Worm (Caenorhabditis elegans) whole organism, L1 larva: ENCODE measurements around the gene ifd-2.

ENCODE experiments used
- C34B4.2 ChIP-seq: sonication (generic microtip); optimal IDR thresholded peaks from 2 replicates; lab custom pipeline; 2017; ENCODE audit warnings: mild to moderate bottlenecking, missing genetic modification characterization, missing compliant biosample characterization
- F16B12.6 ChIP-seq: fragments of 150-350 bp; optimal IDR thresholded peaks from 2 replicates; lab custom pipeline; 2014; ENCODE audit warnings: missing biosample characterization, missing genetic modification characterization
- Y116A8C.19 ChIP-seq: sonication (generic microtip); optimal IDR thresholded peaks from 2 replicates; lab custom pipeline; 2016; ENCODE audit warnings: missing compliant biosample characterization, missing genetic modification characterization, borderline replicate concordance
- aha-1 ChIP-seq: fragments of 150-350 bp; optimal IDR thresholded peaks from 2 replicates; lab custom pipeline; 2014; ENCODE audit warnings: missing biosample characterization, missing genetic modification characterization
- aly-2 ChIP-seq: fragments of 150-350 bp; optimal IDR thresholded peaks from 2 replicates; lab custom pipeline; 2014; ENCODE audit warnings: missing biosample characterization, missing genetic modification characterization
- ama-1 ChIP-seq: fragments of 150-350 bp; optimal IDR thresholded peaks from 2 replicates; lab custom pipeline; 2014
- ceh-88 ChIP-seq: fragments of 200-800 bp; sonication (Bioruptor generic); IDR thresholded peaks from 2 replicates; pipeline ENCODE4 v1.3.6; 2022; ENCODE audit warnings: missing genetic modification characterization, missing compliant biosample characterization
- ces-1 ChIP-seq: fragments of 150-350 bp; optimal IDR thresholded peaks from 2 replicates; lab custom pipeline; 2014; ENCODE audit warnings: missing biosample characterization, missing genetic modification reagents, missing genetic modification characterization
- dpl-1 ChIP-seq, 3 experiments: fragments of 150-350 bp in 2 of 3; sonication (generic microtip) in 1 of 3; optimal IDR thresholded peaks; 2 replicates each; lab custom pipeline; 2014 to 2017; ENCODE audit warnings: missing biosample characterization in 3 of 3, missing genetic modification characterization in 3 of 3, missing genetic modification reagents in 3 of 3
- dsc-1 ChIP-seq: sonication (generic microtip); optimal IDR thresholded peaks from 2 replicates; lab custom pipeline; 2016; ENCODE audit warnings: mild to moderate bottlenecking, missing genetic modification characterization, missing compliant biosample characterization
- efl-3 ChIP-seq: fragments of 200-800 bp; sonication (Bioruptor generic); optimal IDR thresholded peaks from 2 replicates; lab custom pipeline; 2018; ENCODE audit warnings: mild to moderate bottlenecking, missing genetic modification characterization, missing compliant biosample characterization
- egl-13 ChIP-seq: sonication (generic microtip); optimal IDR thresholded peaks from 2 replicates; lab custom pipeline; 2016; ENCODE audit warnings: missing genotype, missing genetic modification reagents, missing genetic modification characterization, missing compliant biosample characterization
- fkh-10 ChIP-seq: sonication (generic microtip); optimal IDR thresholded peaks from 2 replicates; lab custom pipeline; 2017; ENCODE audit warnings: missing biosample characterization, missing genetic modification reagents, missing genetic modification characterization
- fkh-8 ChIP-seq: sonication (generic microtip); optimal IDR thresholded peaks from 2 replicates; lab custom pipeline; 2016; ENCODE audit warnings: mild to moderate bottlenecking, missing genetic modification characterization, missing compliant biosample characterization
- fos-1 ChIP-seq: fragments of 150-350 bp; optimal IDR thresholded peaks from 2 replicates; lab custom pipeline; 2014; ENCODE audit warnings: missing biosample characterization, missing genetic modification characterization
- hlh-17 ChIP-seq: fragments of 200-800 bp; sonication (Bioruptor generic); optimal IDR thresholded peaks from 2 replicates; lab custom pipeline; 2018; ENCODE audit warnings: missing genetic modification characterization, mild to moderate bottlenecking, missing compliant biosample characterization, moderate library complexity, borderline replicate concordance
- isw-1 ChIP-seq: fragments of 200-800 bp; sonication (Bioruptor generic); IDR thresholded peaks from 2 replicates; pipeline ENCODE4 v1.3.6; 2022; ENCODE audit warnings: missing genetic modification characterization, missing compliant biosample characterization
- lin-13 ChIP-seq: fragments of 150-350 bp; optimal IDR thresholded peaks from 2 replicates; lab custom pipeline; 2014; ENCODE audit warnings: missing biosample characterization, missing genetic modification reagents, missing genetic modification characterization
- lin-14 ChIP-seq: fragments of 200-800 bp; sonication (Bioruptor generic); optimal IDR thresholded peaks from 2 replicates; lab custom pipeline; 2018; ENCODE audit warnings: mild to moderate bottlenecking, missing genetic modification characterization, moderate library complexity, missing compliant biosample characterization
- lin-15B ChIP-seq: fragments of 150-350 bp; sonication (generic microtip); optimal IDR thresholded peaks from 3 replicates; lab custom pipeline; 2014; ENCODE audit warnings: missing biosample characterization, missing genetic modification characterization
- lin-35 ChIP-seq, 2 experiments: fragments of 150-350 bp; optimal IDR thresholded peaks; 2 replicates each; lab custom pipeline; 2014; ENCODE audit warnings: missing biosample characterization in 2 of 2, missing genetic modification characterization in 2 of 2, missing genetic modification reagents in 2 of 2
- lsy-2 ChIP-seq, 2 experiments: fragments of 150-350 bp; optimal IDR thresholded peaks; 2 replicates each; lab custom pipeline; 2014; ENCODE audit warnings: missing biosample characterization in 2 of 2, missing genetic modification characterization in 2 of 2
- mep-1 ChIP-seq: fragments of 150-350 bp; optimal IDR thresholded peaks from 2 replicates; lab custom pipeline; 2014; ENCODE audit warnings: missing biosample characterization, missing genetic modification characterization
- nhr-12 ChIP-seq: sonication (generic microtip); optimal IDR thresholded peaks from 2 replicates; lab custom pipeline; 2017; ENCODE audit warnings: missing biosample characterization, missing genetic modification characterization
- nhr-19 ChIP-seq: fragments of 200-800 bp; sonication (Bioruptor generic); conservative IDR thresholded peaks from 2 replicates; pipeline ENCODE4 v1.3.6; 2022; ENCODE audit warnings: missing genetic modification characterization, missing compliant biosample characterization
- nhr-20 ChIP-seq: sonication (generic microtip); optimal IDR thresholded peaks from 2 replicates; lab custom pipeline; 2016; ENCODE audit warnings: mild to moderate bottlenecking, missing genetic modification characterization, missing compliant biosample characterization
- nhr-237 ChIP-seq: fragments of 150-350 bp; optimal IDR thresholded peaks from 2 replicates; lab custom pipeline; 2014; ENCODE audit warnings: missing biosample characterization, missing genetic modification characterization
- nhr-71 ChIP-seq: sonication (generic microtip); optimal IDR thresholded peaks from 2 replicates; lab custom pipeline; 2016; ENCODE audit warnings: mild to moderate bottlenecking, missing genetic modification characterization, moderate library complexity, missing compliant biosample characterization
- nhr-76 ChIP-seq: sonication (generic microtip); optimal IDR thresholded peaks from 2 replicates; lab custom pipeline; 2017; ENCODE audit warnings: missing biosample characterization, missing genetic modification characterization
- nhr-77 ChIP-seq: fragments of 150-350 bp; optimal IDR thresholded peaks from 2 replicates; lab custom pipeline; 2014; ENCODE audit warnings: missing biosample characterization, missing genetic modification characterization
- nhr-85 ChIP-seq: sonication (generic microtip); peaks from one replicate; lab custom pipeline; 2016; ENCODE audit warnings: missing genetic modification characterization, inconsistent platforms, missing compliant biosample characterization
- nhr-90 ChIP-seq: sonication (generic microtip); optimal IDR thresholded peaks from 2 replicates; lab custom pipeline; 2016; ENCODE audit warnings: mild to moderate bottlenecking, missing genetic modification characterization, missing compliant biosample characterization; ENCODE audit not compliant: poor library complexity
- pag-3 ChIP-seq: sonication (generic microtip); optimal IDR thresholded peaks from 2 replicates; lab custom pipeline; 2017; ENCODE audit warnings: missing genetic modification characterization, mild to moderate bottlenecking, missing compliant biosample characterization, antibody characterized with exemption, borderline replicate concordance; ENCODE audit not compliant: insufficient read depth
- pax-3 ChIP-seq: fragments of 200-800 bp; sonication (Bioruptor generic); optimal IDR thresholded peaks from 2 replicates; lab custom pipeline; 2018; ENCODE audit warnings: mild to moderate bottlenecking, missing genetic modification characterization, moderate library complexity, missing compliant biosample characterization
- rnt-1 ChIP-seq: sonication (generic microtip); optimal IDR thresholded peaks from 2 replicates; lab custom pipeline; 2016; ENCODE audit warnings: mild to moderate bottlenecking, missing genetic modification characterization, moderate library complexity, missing compliant biosample characterization
- snpc-4 ChIP-seq: fragments of 150-350 bp; optimal IDR thresholded peaks from 2 replicates; lab custom pipeline; 2014; ENCODE audit warnings: missing biosample characterization, missing genetic modification characterization
- snu-23 ChIP-seq: sonication (generic microtip); optimal IDR thresholded peaks from 2 replicates; lab custom pipeline; 2016; ENCODE audit warnings: missing genetic modification characterization, missing compliant biosample characterization
- sox-4 ChIP-seq: sonication (generic microtip); optimal IDR thresholded peaks from 2 replicates; lab custom pipeline; 2016; ENCODE audit warnings: missing genetic modification characterization, missing compliant biosample characterization
- swsn-7 ChIP-seq: sonication (generic microtip); optimal IDR thresholded peaks from 2 replicates; lab custom pipeline; 2016; ENCODE audit warnings: missing genetic modification characterization, missing compliant biosample characterization
- tlp-1 ChIP-seq: fragments of 150-350 bp; optimal IDR thresholded peaks from 2 replicates; lab custom pipeline; 2014; ENCODE audit warnings: missing biosample characterization, missing genetic modification characterization
- unc-30 ChIP-seq: sonication (generic microtip); optimal IDR thresholded peaks from 2 replicates; lab custom pipeline; 2017; ENCODE audit warnings: missing biosample characterization, missing genetic modification characterization
- unc-86 ChIP-seq: sonication (generic microtip); optimal IDR thresholded peaks from 2 replicates; lab custom pipeline; 2016; ENCODE audit warnings: missing genetic modification characterization, missing compliant biosample characterization
- unc-98 ChIP-seq: fragments of 200-800 bp; sonication (Bioruptor generic); IDR thresholded peaks from 2 replicates; pipeline ENCODE4 v1.3.6; 2022; ENCODE audit warnings: missing genetic modification characterization, missing compliant biosample characterization
- xbp-1 ChIP-seq: sonication (generic microtip); optimal IDR thresholded peaks from 2 replicates; lab custom pipeline; 2016; ENCODE audit warnings: missing genetic modification characterization, missing compliant biosample characterization
- zag-1 ChIP-seq: fragments of 150-350 bp; optimal IDR thresholded peaks from 2 replicates; lab custom pipeline; 2014; ENCODE audit warnings: missing biosample characterization, missing genetic modification characterization
- zip-4 ChIP-seq: fragments of 200-800 bp; sonication (Bioruptor generic); optimal IDR thresholded peaks from 2 replicates; lab custom pipeline; 2018; ENCODE audit warnings: mild to moderate bottlenecking, missing genetic modification characterization, moderate library complexity, missing compliant biosample characterization
- ztf-11 ChIP-seq, 2 experiments: sonication (generic microtip); optimal IDR thresholded peaks; 2 replicates each; lab custom pipeline; 2016 to 2017; ENCODE audit warnings: missing genetic modification characterization in 2 of 2, missing biosample characterization in 1 of 2, missing compliant biosample characterization in 1 of 2
- ztf-4 ChIP-seq: fragments of 150-350 bp; optimal IDR thresholded peaks from 2 replicates; lab custom pipeline; 2014; ENCODE audit warnings: missing biosample characterization, missing genetic modification characterization

ifd-2 gene

ce11 chrX:817984-818383 is 2.3 kb upstream of the ifd-2 start:
- TF ChIP-seq hlh-17 (GFP tag; lab: Kevin White, UChicago), result no peak
- no peak for TF ChIP-seq egl-13 (tag; lab: Kevin White, UChicago)
- TF ChIP-seq mep-1 (tag; lab: Kevin White, UChicago), result no peak

ce11 chrX:813063-813462 is 2.7 kb downstream of the ifd-2 start, which contains the start of gene F25E2.3:
Gene F25E2.3, minus strand, starts transcription at chrX:813163.
- TF ChIP-seq nhr-85 (no peak), zip-4 (GFP tag; lab: Kevin White, UChicago) (no peak), nhr-77 (tag; lab: Kevin White, UChicago) (no peak), pax-3 (tag; lab: Kevin White, UChicago) (no peak), isw-1 (no peak), zag-1 (tag; lab: Kevin White, UChicago) (no peak), ztf-4 (no peak), fos-1 (no peak), unc-86 (tag; lab: Kevin White, UChicago) (no peak), tlp-1 (tag; lab: Kevin White, UChicago) (no peak), lin-35 (GFP tag; optimal IDR thresholded peaks at IDR 0.05; lab: Kevin White, UChicago) (no peak), nhr-19 (GFP tag; lab: Robert Waterston, UW) (no peak), aha-1 (tag; lab: Kevin White, UChicago) (no peak), lsy-2 (tag; optimal IDR thresholded peaks at IDR 0.05; lab: Kevin White, UChicago) (no peak), ztf-11 (tag; optimal IDR thresholded peaks at IDR 0.05; lab: Kevin White, UChicago) (no peak)

DNA sequence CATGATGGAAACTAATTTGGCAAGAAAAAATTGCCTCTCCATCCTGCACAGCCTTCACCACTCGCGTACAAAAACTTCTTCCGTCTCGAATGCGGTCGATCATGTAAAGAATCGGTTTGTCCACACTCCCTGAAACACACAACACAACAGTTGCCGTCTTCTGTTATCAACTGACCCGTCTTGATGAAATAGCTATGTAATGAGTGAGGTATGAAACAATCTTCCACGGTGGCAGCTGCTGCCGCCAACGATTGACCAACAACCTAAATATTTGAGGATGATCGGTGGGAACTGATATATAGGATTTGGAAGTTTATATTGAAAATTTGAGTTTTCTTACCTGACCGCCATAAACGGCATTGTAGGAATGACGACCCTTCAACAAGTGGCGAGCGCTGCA is 3.5 kb downstream of the ifd-2 start:
- peak; percentile 42 for TF ChIP-seq lin-14 (GFP tag; lab: Kevin White, UChicago)
- TF ChIP-seq swsn-7 (tag; lab: Kevin White, UChicago), result no peak
- TF ChIP-seq ces-1, result no peak
- TF ChIP-seq lsy-2 (tag; optimal IDR thresholded peaks at IDR 0.05; lab: Kevin White, UChicago), result no peak
- TF ChIP-seq ceh-88, result no peak
- no peak for TF ChIP-seq nhr-237 (tag; lab: Kevin White, UChicago)
- no peak for TF ChIP-seq snpc-4 (tag; lab: Kevin White, UChicago)
- TF ChIP-seq nhr-90 (tag; lab: Kevin White, UChicago), result no peak
- no peak for TF ChIP-seq nhr-76 (tag; lab: Kevin White, UChicago)
- TF ChIP-seq fos-1, result no peak
- no peak for TF ChIP-seq xbp-1 (tag; lab: Kevin White, UChicago)
- no peak for TF ChIP-seq dsc-1 (tag; lab: Kevin White, UChicago)
- no peak for TF ChIP-seq nhr-85
- no peak for TF ChIP-seq fkh-10 (GFP tag; lab: Kevin White, UChicago)
- no peak for TF ChIP-seq lin-13 (GFP tag; lab: Kevin White, UChicago)
- no peak for TF ChIP-seq tlp-1 (tag; lab: Kevin White, UChicago)
- no peak for TF ChIP-seq isw-1
- no peak for TF ChIP-seq sox-4
- no peak for TF ChIP-seq lin-15B (tag; lab: Kevin White, UChicago)
- no peak for TF ChIP-seq zip-4 (GFP tag; lab: Kevin White, UChicago)
- no peak for TF ChIP-seq F16B12.6 (tag; lab: Kevin White, UChicago)
- TF ChIP-seq C34B4.2, result no peak
- TF ChIP-seq unc-86 (tag; lab: Kevin White, UChicago), result no peak
- no peak for TF ChIP-seq hlh-17 (GFP tag; lab: Kevin White, UChicago)
- peak; percentile 59 for TF ChIP-seq rnt-1 (tag; lab: Kevin White, UChicago)
- TF ChIP-seq unc-30 (tag; lab: Kevin White, UChicago), result no peak
- peak; percentile 36 for TF ChIP-seq pag-3 (tag; lab: Kevin White, UChicago)
- TF ChIP-seq nhr-19 (GFP tag; lab: Robert Waterston, UW), result 0 out of 2 replicates have a peak, but pooled peaks have one; percentile 27
- no peak for TF ChIP-seq ama-1 (lab: Kevin White, UChicago)
- TF ChIP-seq fkh-8 (tag; lab: Kevin White, UChicago), result no peak
- no peak for TF ChIP-seq Y116A8C.19 (tag; lab: Kevin White, UChicago)
- TF ChIP-seq aly-2 (tag; lab: Kevin White, UChicago), result no peak
- no peak for TF ChIP-seq unc-98 (GFP tag; lab: Robert Waterston, UW)
- TF ChIP-seq nhr-71 (tag; lab: Kevin White, UChicago), result peak; percentile 47
- no peak for TF ChIP-seq efl-3 (GFP tag; lab: Kevin White, UChicago)
- TF ChIP-seq dpl-1 (GFP tag; optimal IDR thresholded peaks at IDR 0.05; lab: Kevin White, UChicago), result no peak
- TF ChIP-seq nhr-20 (tag; lab: Kevin White, UChicago), result no peak
- TF ChIP-seq aha-1 (tag; lab: Kevin White, UChicago), result no peak
- no peak for TF ChIP-seq zag-1 (tag; lab: Kevin White, UChicago)
- no peak for TF ChIP-seq nhr-12 (tag; lab: Kevin White, UChicago)
- TF ChIP-seq snu-23 (GFP tag; lab: Kevin White, UChicago), result peak; percentile 13
